Fruit fly (Drosophila melanogaster) whole organism, prepupa: ENCODE measurements around the gene Set.

Source experiments
- CG10631 ChIP-seq: fragments of 200-800 bp; sonication (Bioruptor generic); optimal IDR thresholded peaks from 2 replicates; lab custom pipeline; 2016; ENCODE audit warnings: missing biosample characterization, missing genetic modification characterization
- CG10669 ChIP-seq: fragments of 200-800 bp; sonication (Bioruptor generic); optimal IDR thresholded peaks from 3 replicates; lab custom pipeline; 2018; ENCODE audit warnings: missing biosample characterization, mild to moderate bottlenecking, missing genetic modification characterization, moderate library complexity
- CG11294 ChIP-seq: fragments of 200-800 bp; sonication (Bioruptor generic); IDR thresholded peaks from 2 replicates; pipeline ENCODE4 v1.3.6; 2022; ENCODE audit warnings: missing biosample characterization, missing genetic modification characterization
- CG11762 ChIP-seq: fragments of 200-800 bp; sonication (Bioruptor generic); optimal IDR thresholded peaks from 3 replicates; lab custom pipeline; 2016; ENCODE audit warnings: missing biosample characterization, missing genetic modification characterization; ENCODE audit not compliant: insufficient read depth
- CG15336 ChIP-seq: fragments of 200-800 bp; sonication (Bioruptor generic); IDR thresholded peaks from 2 replicates; pipeline ENCODE4 v1.3.6; 2022; ENCODE audit warnings: missing biosample characterization, missing genetic modification characterization
- CG16779 ChIP-seq: fragments of 200-800 bp; sonication (Bioruptor generic); optimal IDR thresholded peaks from 3 replicates; lab custom pipeline; 2017; ENCODE audit warnings: missing biosample characterization, mild to moderate bottlenecking, missing genetic modification characterization
- CG3032 ChIP-seq: fragments of 200-800 bp; optimal IDR thresholded peaks from 2 replicates; lab custom pipeline; 2019; ENCODE audit warnings: missing biosample characterization, mild to moderate bottlenecking, missing genetic modification characterization, moderate library complexity
- CG31627 ChIP-seq: fragments of 200-800 bp; sonication (Bioruptor generic); optimal IDR thresholded peaks from 3 replicates; lab custom pipeline; 2016; ENCODE audit warnings: missing biosample characterization, missing genetic modification characterization
- CG4318 ChIP-seq: fragments of 200-800 bp; sonication (Bioruptor generic); optimal IDR thresholded peaks from 3 replicates; lab custom pipeline; 2017; ENCODE audit warnings: missing biosample characterization, mild to moderate bottlenecking, missing genetic modification characterization
- CG6276 ChIP-seq: fragments of 200-800 bp; sonication (Bioruptor generic); optimal IDR thresholded peaks from 2 replicates; lab custom pipeline; 2017; ENCODE audit warnings: missing biosample characterization, mild to moderate bottlenecking, missing genetic modification characterization
- CG6792 ChIP-seq: fragments of 200-800 bp; sonication (Bioruptor generic); optimal IDR thresholded peaks from 3 replicates; lab custom pipeline; 2016; ENCODE audit warnings: missing biosample characterization, missing genetic modification characterization
- CG6854 ChIP-seq: fragments of 200-800 bp; sonication (Bioruptor generic); optimal IDR thresholded peaks from 2 replicates; lab custom pipeline; 2017; ENCODE audit warnings: missing biosample characterization, mild to moderate bottlenecking, missing genetic modification characterization
- CG8119 ChIP-seq: fragments of 200-800 bp; sonication (Bioruptor generic); IDR thresholded peaks from 3 replicates; pipeline ENCODE4 v1.3.6; 2022; ENCODE audit warnings: missing biosample characterization, missing genetic modification characterization
- CG8632 ChIP-seq: fragments of 200-800 bp; sonication (Bioruptor generic); optimal IDR thresholded peaks from 3 replicates; lab custom pipeline; 2016; ENCODE audit warnings: missing biosample characterization, missing genetic modification characterization
- Eip75B ChIP-seq: fragments of 200-800 bp; sonication (Bioruptor generic); optimal IDR thresholded peaks from 3 replicates; lab custom pipeline; 2016; ENCODE audit warnings: missing biosample characterization, missing genetic modification characterization
- Eip78C ChIP-seq: fragments of 200-800 bp; sonication (Bioruptor generic); peaks from one replicate; lab custom pipeline; 2016; ENCODE audit warnings: missing biosample characterization, missing genetic modification characterization
- Eip93F ChIP-seq: fragments of 200-800 bp; sonication (Bioruptor generic); optimal IDR thresholded peaks from 2 replicates; lab custom pipeline; 2016; ENCODE audit warnings: missing biosample characterization, mild to moderate bottlenecking, missing genetic modification characterization
- Ets96B ChIP-seq: fragments of 200-800 bp; optimal IDR thresholded peaks from 2 replicates; lab custom pipeline; 2019; ENCODE audit warnings: missing biosample characterization, mild to moderate bottlenecking, missing genetic modification characterization, moderate library complexity
- Gug ChIP-seq: fragments of 200-800 bp; sonication (Bioruptor generic); IDR thresholded peaks from 2 replicates; pipeline ENCODE4 v1.3.6; 2022; ENCODE audit warnings: missing biosample characterization, missing genetic modification characterization
- Hr4 ChIP-seq: fragments of 200-800 bp; sonication (Bioruptor generic); optimal IDR thresholded peaks from 3 replicates; lab custom pipeline; 2016; ENCODE audit warnings: missing biosample characterization, missing genetic modification characterization
- Lpt ChIP-seq: fragments of 200-800 bp; sonication (Bioruptor generic); optimal IDR thresholded peaks from 3 replicates; lab custom pipeline; 2016; ENCODE audit warnings: missing biosample characterization, missing genetic modification characterization
- Met ChIP-seq: fragments of 200-800 bp; sonication (Bioruptor generic); optimal IDR thresholded peaks from 3 replicates; lab custom pipeline; 2016; ENCODE audit warnings: missing biosample characterization, missing genetic modification characterization
- Smox ChIP-seq: fragments of 200-800 bp; sonication (Bioruptor generic); optimal IDR thresholded peaks from 3 replicates; lab custom pipeline; 2016; ENCODE audit warnings: missing biosample characterization, missing genetic modification characterization
- Sox102F ChIP-seq: fragments of 200-800 bp; sonication (Bioruptor generic); optimal IDR thresholded peaks from 2 replicates; lab custom pipeline; 2016; ENCODE audit warnings: missing biosample characterization, mild to moderate bottlenecking, missing genetic modification characterization
- Sox14 ChIP-seq: fragments of 200-800 bp; sonication (Bioruptor generic); optimal IDR thresholded peaks from 3 replicates; lab custom pipeline; 2016; ENCODE audit warnings: missing biosample characterization, missing genetic modification characterization
- Sox15 ChIP-seq: fragments of 200-800 bp; sonication (Bioruptor generic); optimal IDR thresholded peaks from 3 replicates; lab custom pipeline; 2016; ENCODE audit warnings: missing biosample characterization, missing genetic modification characterization
- cyc ChIP-seq: fragments of 200-800 bp; sonication (Bioruptor generic); optimal IDR thresholded peaks from 3 replicates; lab custom pipeline; 2016; ENCODE audit warnings: missing biosample characterization, missing genetic modification characterization
- dac ChIP-seq: fragments of 200-800 bp; sonication (Bioruptor generic); optimal IDR thresholded peaks from 2 replicates; lab custom pipeline; 2017; ENCODE audit warnings: missing biosample characterization, mild to moderate bottlenecking, missing genetic modification characterization
- eg ChIP-seq: fragments of 200-800 bp; sonication (Bioruptor generic); IDR thresholded peaks from 3 replicates; pipeline ENCODE4 v1.3.6; 2022; ENCODE audit warnings: missing biosample characterization, missing genetic modification characterization
- esn ChIP-seq: fragments of 200-800 bp; sonication (Bioruptor generic); optimal IDR thresholded peaks from 2 replicates; lab custom pipeline; 2016; ENCODE audit warnings: missing biosample characterization, mild to moderate bottlenecking, missing genetic modification characterization, moderate library complexity
- fd85E ChIP-seq: fragments of 200-800 bp; sonication (Bioruptor generic); optimal IDR thresholded peaks from 3 replicates; lab custom pipeline; 2016; ENCODE audit warnings: missing biosample characterization, missing genetic modification characterization
- lz ChIP-seq: fragments of 200-800 bp; sonication (Bioruptor generic); optimal IDR thresholded peaks from 3 replicates; lab custom pipeline; 2016; ENCODE audit warnings: missing biosample characterization, missing genetic modification characterization
- pdm3 ChIP-seq: fragments of 200-800 bp; sonication (Bioruptor generic); optimal IDR thresholded peaks from 3 replicates; lab custom pipeline; 2016; ENCODE audit warnings: missing biosample characterization, missing genetic modification characterization
- spab ChIP-seq: fragments of 200-800 bp; sonication (Bioruptor generic); optimal IDR thresholded peaks from 2 replicates; lab custom pipeline; 2017; ENCODE audit warnings: missing biosample characterization, mild to moderate bottlenecking, missing genetic modification characterization, missing genetic modification reagents
- ss ChIP-seq, 2 experiments: fragments of 200-800 bp; sonication (Bioruptor generic); optimal IDR thresholded peaks; 2 replicates in 1 of 2; 3 replicates in 1 of 2; lab custom pipeline; 2017 to 2018; ENCODE audit warnings: mild to moderate bottlenecking in 2 of 2, missing biosample characterization in 2 of 2, missing genetic modification characterization in 2 of 2, moderate library complexity in 1 of 2
- topi ChIP-seq: fragments of 200-800 bp; sonication (Bioruptor generic); optimal IDR thresholded peaks from 3 replicates; lab custom pipeline; 2016; ENCODE audit warnings: missing biosample characterization, missing genetic modification characterization
- vri ChIP-seq: fragments of 200-800 bp; sonication (Bioruptor generic); optimal IDR thresholded peaks from 3 replicates; lab custom pipeline; 2016; ENCODE audit warnings: missing biosample characterization, mild to moderate bottlenecking, missing genetic modification characterization

The Set gene

DNA sequence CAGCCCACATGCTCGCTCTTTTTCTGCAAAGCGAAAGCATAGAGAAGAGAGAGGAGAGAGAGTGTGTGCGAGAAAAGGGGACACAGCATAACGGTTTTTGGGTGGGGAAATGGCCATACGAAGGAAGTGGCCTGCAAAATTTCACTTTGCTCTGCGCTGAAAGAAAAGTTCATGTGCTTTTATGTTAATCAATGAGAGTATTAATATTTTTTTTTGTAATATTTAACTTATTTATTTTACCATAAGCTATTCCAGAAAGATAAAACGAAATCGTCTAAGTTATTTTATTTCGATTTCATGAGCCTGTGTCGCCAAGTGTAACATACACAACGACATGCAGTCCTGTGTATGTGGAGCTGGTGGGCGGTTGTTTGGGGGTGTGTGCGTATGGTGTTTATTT lies 12.9 kb upstream of the Set start (continued):
- TF ChIP-seq CG31627 (GFP tag; lab: Kevin White, UChicago) (peak; percentile 3), Hr4 (GFP tag; lab: Kevin White, UChicago) (peak; percentile 56), CG8632 (GFP tag; lab: Kevin White, UChicago) (peak; percentile 45), Eip75B (peak; percentile 50), Gug (GFP tag; lab: Robert Waterston, UW) (peak; percentile 58), lz (peak; percentile 51), pdm3 (GFP tag; lab: Kevin White, UChicago) (no peak), vri (GFP tag; lab: Kevin White, UChicago) (no peak), CG11294 (GFP tag; lab: Robert Waterston, UW) (peak; percentile 65; the same call in 1 of the 2 replicates), CG11762 (no peak), cyc (GFP tag; lab: Kevin White, UChicago) (peak; percentile 30), CG8119 (GFP tag; lab: Robert Waterston, UW) (peak; percentile 69), Sox102F (GFP tag; lab: Kevin White, UChicago) (no peak), CG4318 (peak; percentile 36), Smox (GFP tag; lab: Kevin White, UChicago) (peak; percentile 45), Met (GFP tag; lab: Kevin White, UChicago) (no peak), CG6276 (GFP tag; lab: Kevin White, UChicago) (no peak), CG16779 (tag; lab: Kevin White, UChicago) (no peak), topi (GFP tag; lab: Kevin White, UChicago) (peak; percentile 48), dac (no peak), CG15336 (GFP tag; lab: Robert Waterston, UW) (peak; percentile 76), spab (GFP tag; lab: Kevin White, UChicago) (no peak), CG6854 (no peak), Lpt (GFP tag; lab: Kevin White, UChicago) (no peak), CG10669 (no peak)

DNA sequence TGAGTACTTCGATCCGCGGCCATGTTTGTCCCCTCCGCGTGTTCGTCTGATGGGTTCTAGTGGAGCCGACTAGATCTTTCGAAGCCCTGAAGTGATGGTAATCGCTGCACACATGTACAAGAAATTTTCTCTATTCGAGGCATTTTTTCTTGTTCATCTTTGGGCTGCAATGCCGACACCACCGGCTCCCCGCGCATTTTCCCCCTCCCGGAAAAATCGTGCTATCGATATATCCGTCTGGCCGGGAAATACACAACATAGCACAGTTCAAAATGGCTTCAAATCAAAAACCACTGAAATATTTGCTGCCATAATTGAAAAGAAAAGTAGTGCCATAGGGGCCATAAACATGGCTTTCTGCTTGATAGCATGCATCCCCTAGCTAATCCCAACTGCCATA lies 594 bp downstream of the Set start:
- TF ChIP-seq CG10669 (no peak), spab (GFP tag; lab: Kevin White, UChicago) (no peak), Sox14 (GFP tag; lab: Kevin White, UChicago) (no peak), Ets96B (tag; lab: Kevin White, UChicago) (no peak), CG10631 (GFP tag; lab: Kevin White, UChicago) (no peak), ss (GFP tag; optimal IDR thresholded peaks at IDR 0.05; lab: Kevin White, UChicago) (no peak), CG6276 (GFP tag; lab: Kevin White, UChicago) (no peak)

DNA sequence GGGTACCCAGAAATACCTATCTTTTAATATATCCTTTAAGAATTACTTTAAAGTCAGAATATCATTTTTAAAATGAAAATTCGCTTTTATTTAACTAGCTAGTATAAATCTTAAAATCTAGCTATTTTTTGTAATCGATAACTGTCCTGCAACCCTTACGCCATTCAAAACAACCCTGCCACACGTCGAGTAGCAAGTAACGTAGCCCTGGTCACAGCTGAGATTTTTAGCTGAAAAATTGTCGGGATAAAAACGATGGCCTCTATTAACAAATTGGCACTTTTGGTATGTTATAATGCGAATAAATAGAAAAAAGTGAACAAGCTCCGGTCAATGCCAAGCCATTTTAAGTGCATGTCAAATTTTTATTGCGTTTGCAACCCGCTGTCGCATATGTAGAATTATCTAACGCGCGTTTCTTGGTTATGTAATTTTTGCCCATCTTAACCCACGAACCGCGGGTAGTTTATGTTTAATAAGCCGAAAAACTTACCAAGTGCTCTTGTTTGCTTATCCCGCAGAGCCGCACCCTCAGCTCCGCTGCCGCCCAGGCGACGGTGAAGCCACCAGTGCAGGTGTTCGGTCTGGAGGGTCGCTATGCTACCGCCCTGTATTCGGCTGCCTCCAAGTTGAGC lies 2.2 kb downstream of the Set start, which contains the start of gene ATPsynO:
TSS of gene ATPsynO (plus strand) at position 186 of the 635 bp plus-strand sequence.
- TF ChIP-seq CG3032 (tag; lab: Kevin White, UChicago) (peak; percentile 35), vri (GFP tag; lab: Kevin White, UChicago) (peak; percentile 93), fd85E (GFP tag; lab: Kevin White, UChicago) (no peak), CG6792 (GFP tag; lab: Kevin White, UChicago) (no peak), esn (GFP tag; lab: Kevin White, UChicago) (peak; percentile 16)
- TF ChIP-seq, all 60 proteins: peak for 3

DNA sequence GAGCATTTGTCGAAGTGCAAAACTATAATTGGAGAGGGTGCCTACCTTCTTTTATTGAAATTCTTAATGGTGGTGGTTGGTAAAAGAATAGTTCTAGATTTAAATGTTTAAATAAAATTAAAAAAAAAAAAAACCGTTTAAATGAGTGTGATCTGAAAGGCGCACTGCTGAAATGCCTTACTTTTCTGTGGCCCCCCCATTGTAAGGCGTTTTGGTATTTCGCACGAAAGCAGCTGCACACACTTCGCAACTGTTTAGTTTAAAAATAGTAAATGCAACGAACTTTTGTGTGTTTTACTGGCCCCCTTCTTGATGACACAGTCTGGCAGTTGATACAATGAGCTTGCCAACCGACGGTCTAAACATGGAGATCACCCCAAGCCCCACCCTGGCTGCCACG lies 5.1 kb downstream of the Set start, which contains the start of the genes CG14864 and Zip88E:
TSS of gene CG14864 (minus strand) at position 113 of the 400 bp plus-strand sequence.
TSS of gene Zip88E (plus strand) at position 237 of the 400 bp plus-strand sequence.
- TF ChIP-seq Sox15 (GFP tag; lab: Kevin White, UChicago): no peak
- no peak for TF ChIP-seq Eip78C (GFP tag; lab: Kevin White, UChicago)
- TF ChIP-seq Smox (GFP tag; lab: Kevin White, UChicago): no peak
- no peak for TF ChIP-seq CG6276 (GFP tag; lab: Kevin White, UChicago)
- no peak for TF ChIP-seq Eip93F (GFP tag; lab: Kevin White, UChicago)
- TF ChIP-seq eg (GFP tag; lab: Robert Waterston, UW): no peak
- TF ChIP-seq CG8632 (GFP tag; lab: Kevin White, UChicago): no peak
- no peak for TF ChIP-seq Eip75B
- TF ChIP-seq, all 60 proteins: peak for 0
